Worm (Caenorhabditis elegans) whole organism, L2 larva: ENCODE measurements around the gene mex-6.

Source experiments
- R02D3.7 ChIP-seq: fragments of 150-350 bp; optimal IDR thresholded peaks from 2 replicates; lab custom pipeline; 2014; ENCODE audit warnings: missing biosample characterization, missing genetic modification characterization
- aly-2 ChIP-seq: fragments of 150-350 bp; optimal IDR thresholded peaks from 2 replicates; lab custom pipeline; 2014; ENCODE audit warnings: missing biosample characterization, missing genetic modification characterization
- dmd-4 ChIP-seq: sonication (generic microtip); optimal IDR thresholded peaks from 2 replicates; lab custom pipeline; 2017; ENCODE audit warnings: missing biosample characterization, missing genetic modification characterization
- fos-1 ChIP-seq: fragments of 150-350 bp; optimal IDR thresholded peaks from 2 replicates; lab custom pipeline; 2014; ENCODE audit warnings: missing biosample characterization, missing genetic modification characterization
- nhr-237 ChIP-seq: fragments of 150-350 bp; optimal IDR thresholded peaks from 2 replicates; lab custom pipeline; 2014; ENCODE audit warnings: missing biosample characterization, missing genetic modification characterization
- nhr-25 ChIP-seq: fragments of 150-350 bp; sonication (generic microtip); optimal IDR thresholded peaks from 3 replicates; lab custom pipeline; 2014; ENCODE audit warnings: missing biosample characterization, missing genetic modification characterization
- nhr-6 ChIP-seq: fragments of 150-350 bp; optimal IDR thresholded peaks from 2 replicates; lab custom pipeline; 2014; ENCODE audit warnings: missing biosample characterization, missing genetic modification characterization
- nhr-77 ChIP-seq: fragments of 150-350 bp; optimal IDR thresholded peaks from 2 replicates; lab custom pipeline; 2014; ENCODE audit warnings: missing biosample characterization, missing genetic modification characterization
- skn-1 ChIP-seq: sonication (generic microtip); optimal IDR thresholded peaks from 2 replicates; lab custom pipeline; 2017; ENCODE audit warnings: missing biosample characterization, missing genetic modification characterization
- snpc-4 ChIP-seq: fragments of 150-350 bp; optimal IDR thresholded peaks from 2 replicates; lab custom pipeline; 2014; ENCODE audit warnings: missing biosample characterization, missing genetic modification characterization
- unc-39 ChIP-seq: fragments of 150-350 bp; optimal IDR thresholded peaks from 2 replicates; lab custom pipeline; 2014; ENCODE audit warnings: missing biosample characterization, missing genetic modification characterization
- unc-62 ChIP-seq: fragments of 150-350 bp; optimal IDR thresholded peaks from 2 replicates; lab custom pipeline; 2014; ENCODE audit warnings: missing biosample characterization, missing genetic modification reagents, missing genetic modification characterization
- zag-1 ChIP-seq: fragments of 150-350 bp; optimal IDR thresholded peaks from 2 replicates; lab custom pipeline; 2014; ENCODE audit warnings: missing biosample characterization, missing genetic modification characterization
- ztf-11 ChIP-seq: sonication (generic microtip); optimal IDR thresholded peaks from 2 replicates; lab custom pipeline; 2017; ENCODE audit warnings: missing biosample characterization, missing genetic modification characterization

- TF ChIP-seq unc-62 (GFP tag; lab: Kevin White, UChicago) (no peak), dmd-4 (tag; lab: Kevin White, UChicago) (no peak), fos-1 (tag; lab: Kevin White, UChicago) (no peak), nhr-6 (tag; lab: Kevin White, UChicago) (no peak), unc-39 (tag; lab: Kevin White, UChicago) (no peak), nhr-77 (no peak), skn-1 (tag; lab: Kevin White, UChicago) (no peak), nhr-237 (tag; lab: Kevin White, UChicago) (no peak), ztf-11 (tag; lab: Kevin White, UChicago) (no peak), zag-1 (tag; lab: Kevin White, UChicago) (no peak), nhr-25 (tag; lab: Kevin White, UChicago) (no peak), aly-2 (tag; lab: Kevin White, UChicago) (no peak), R02D3.7 (tag; lab: Kevin White, UChicago) (no peak), snpc-4 (tag; lab: Kevin White, UChicago) (no peak)
Observed at ce11 chrII:9528480-9528879, 4.5 kb downstream of the mex-6 start, which contains the start of gene sra-2.
